Worm (Caenorhabditis elegans): ENCODE results near the gene C04G6.4.

ce11 chrII:5061794-5062368 is 21.4 kb downstream of the C04G6.4 start, which contains the start of gene smc-5:
- TF ChIP-seq ama-1 (optimal IDR thresholded peaks at IDR 0.05), result no peak
- no peak for TF ChIP-seq scrt-1 (GFP tag; IDR thresholded peaks at IDR 0.05)

All from whole organism, early embryonic.